Worm (Caenorhabditis elegans) whole organism, L1 larva: Measurements from ENCODE around the gene zim-3.

Source experiments
- C04F5.9 ChIP-seq: sonication (generic microtip); optimal IDR thresholded peaks from 2 replicates; lab custom pipeline; 2016; ENCODE audit warnings: missing genetic modification characterization, missing compliant biosample characterization
- C16A3.4 ChIP-seq: fragments of 150-350 bp; optimal IDR thresholded peaks from 2 replicates; lab custom pipeline; 2014; ENCODE audit warnings: missing biosample characterization, missing genetic modification characterization
- C34B4.2 ChIP-seq: sonication (generic microtip); optimal IDR thresholded peaks from 2 replicates; lab custom pipeline; 2017; ENCODE audit warnings: mild to moderate bottlenecking, missing genetic modification characterization, missing compliant biosample characterization
- F16B12.6 ChIP-seq: fragments of 150-350 bp; optimal IDR thresholded peaks from 2 replicates; lab custom pipeline; 2014; ENCODE audit warnings: missing biosample characterization, missing genetic modification characterization
- Y116A8C.19 ChIP-seq: sonication (generic microtip); optimal IDR thresholded peaks from 2 replicates; lab custom pipeline; 2016; ENCODE audit warnings: missing compliant biosample characterization, missing genetic modification characterization, borderline replicate concordance
- alr-1 ChIP-seq: fragments of 200-800 bp; sonication (Bioruptor generic); optimal IDR thresholded peaks from 2 replicates; lab custom pipeline; 2018; ENCODE audit warnings: borderline replicate concordance, mild to moderate bottlenecking, missing genetic modification characterization, missing compliant biosample characterization
- ama-1 ChIP-seq: fragments of 150-350 bp; optimal IDR thresholded peaks from 2 replicates; lab custom pipeline; 2014
- ceh-82 ChIP-seq, 3 experiments: fragments of 150-350 bp in 1 of 3; sonication (generic microtip) in 2 of 3; optimal IDR thresholded peaks; 2 replicates each; lab custom pipeline; 2014 to 2017; ENCODE audit warnings: missing biosample characterization in 3 of 3, missing genetic modification characterization in 3 of 3
- dpl-1 ChIP-seq, 3 experiments: fragments of 150-350 bp in 2 of 3; sonication (generic microtip) in 1 of 3; optimal IDR thresholded peaks; 2 replicates each; lab custom pipeline; 2014 to 2017; ENCODE audit warnings: missing biosample characterization in 3 of 3, missing genetic modification characterization in 3 of 3, missing genetic modification reagents in 3 of 3
- efl-1 ChIP-seq, 4 experiments: fragments of 150-350 bp; optimal IDR thresholded peaks in 3 of 4; peaks in 1 of 4; 1 replicate in 1 of 4; 2 replicates in 3 of 4; lab custom pipeline; 2014; ENCODE audit warnings: missing biosample characterization in 2 of 4, missing genetic modification characterization in 2 of 4, missing genetic modification reagents in 2 of 4
- egl-13 ChIP-seq: sonication (generic microtip); optimal IDR thresholded peaks from 2 replicates; lab custom pipeline; 2016; ENCODE audit warnings: missing genotype, missing genetic modification reagents, missing genetic modification characterization, missing compliant biosample characterization
- elt-2 ChIP-seq: sonication (generic microtip); optimal IDR thresholded peaks from 2 replicates; lab custom pipeline; 2016; ENCODE audit warnings: missing genetic modification characterization, mild to moderate bottlenecking, inconsistent platforms, missing compliant biosample characterization, missing genetic modification reagents
- elt-3 ChIP-seq, 6 experiments: fragments of 150-350 bp in 1 of 6; sonication (generic microtip); optimal IDR thresholded peaks; 2 replicates each; lab custom pipeline; 2017 to 2018; ENCODE audit warnings: missing biosample characterization in 6 of 6, missing genetic modification characterization in 6 of 6, inconsistent platforms in 1 of 6
- grh-1 ChIP-seq: fragments of 200-800 bp; sonication (Bioruptor generic); IDR thresholded peaks from 2 replicates; pipeline ENCODE4 v1.3.6; 2022; ENCODE audit warnings: missing genetic modification reagents, missing genetic modification characterization, missing compliant biosample characterization
- lin-13 ChIP-seq: fragments of 150-350 bp; optimal IDR thresholded peaks from 2 replicates; lab custom pipeline; 2014; ENCODE audit warnings: missing biosample characterization, missing genetic modification reagents, missing genetic modification characterization
- lin-15B ChIP-seq: fragments of 150-350 bp; sonication (generic microtip); optimal IDR thresholded peaks from 3 replicates; lab custom pipeline; 2014; ENCODE audit warnings: missing biosample characterization, missing genetic modification characterization
- mab-9 ChIP-seq: fragments of 200-800 bp; sonication (Bioruptor generic); IDR thresholded peaks from 2 replicates; pipeline ENCODE4 v1.3.6; 2022; ENCODE audit warnings: missing genetic modification reagents, missing genetic modification characterization, missing compliant biosample characterization
- mep-1 ChIP-seq: fragments of 150-350 bp; optimal IDR thresholded peaks from 2 replicates; lab custom pipeline; 2014; ENCODE audit warnings: missing biosample characterization, missing genetic modification characterization
- nhr-237 ChIP-seq: fragments of 150-350 bp; optimal IDR thresholded peaks from 2 replicates; lab custom pipeline; 2014; ENCODE audit warnings: missing biosample characterization, missing genetic modification characterization
- nhr-76 ChIP-seq: sonication (generic microtip); optimal IDR thresholded peaks from 2 replicates; lab custom pipeline; 2017; ENCODE audit warnings: missing biosample characterization, missing genetic modification characterization
- nhr-77 ChIP-seq: fragments of 150-350 bp; optimal IDR thresholded peaks from 2 replicates; lab custom pipeline; 2014; ENCODE audit warnings: missing biosample characterization, missing genetic modification characterization
- nhr-84 ChIP-seq: sonication (generic microtip); optimal IDR thresholded peaks from 2 replicates; lab custom pipeline; 2017; ENCODE audit warnings: missing biosample characterization, missing genetic modification characterization
- nhr-85 ChIP-seq: sonication (generic microtip); peaks from one replicate; lab custom pipeline; 2016; ENCODE audit warnings: missing genetic modification characterization, inconsistent platforms, missing compliant biosample characterization
- nhr-90 ChIP-seq: sonication (generic microtip); optimal IDR thresholded peaks from 2 replicates; lab custom pipeline; 2016; ENCODE audit warnings: mild to moderate bottlenecking, missing genetic modification characterization, missing compliant biosample characterization; ENCODE audit not compliant: poor library complexity
- pag-3 ChIP-seq: sonication (generic microtip); optimal IDR thresholded peaks from 2 replicates; lab custom pipeline; 2017; ENCODE audit warnings: missing genetic modification characterization, mild to moderate bottlenecking, missing compliant biosample characterization, antibody characterized with exemption, borderline replicate concordance; ENCODE audit not compliant: insufficient read depth
- pqm-1 ChIP-seq: sonication (generic microtip); optimal IDR thresholded peaks from 3 replicates; lab custom pipeline; 2017; ENCODE audit warnings: missing biosample characterization, missing genetic modification characterization
- rnt-1 ChIP-seq: sonication (generic microtip); optimal IDR thresholded peaks from 2 replicates; lab custom pipeline; 2016; ENCODE audit warnings: mild to moderate bottlenecking, missing genetic modification characterization, moderate library complexity, missing compliant biosample characterization
- snpc-4 ChIP-seq: fragments of 150-350 bp; optimal IDR thresholded peaks from 2 replicates; lab custom pipeline; 2014; ENCODE audit warnings: missing biosample characterization, missing genetic modification characterization
- sox-4 ChIP-seq: sonication (generic microtip); optimal IDR thresholded peaks from 2 replicates; lab custom pipeline; 2016; ENCODE audit warnings: missing genetic modification characterization, missing compliant biosample characterization
- swsn-7 ChIP-seq: sonication (generic microtip); optimal IDR thresholded peaks from 2 replicates; lab custom pipeline; 2016; ENCODE audit warnings: missing genetic modification characterization, missing compliant biosample characterization
- tbx-2 ChIP-seq: sonication (generic microtip); optimal IDR thresholded peaks from 2 replicates; lab custom pipeline; 2016; ENCODE audit warnings: missing genetic modification characterization, missing compliant biosample characterization
- tlp-1 ChIP-seq: fragments of 150-350 bp; optimal IDR thresholded peaks from 2 replicates; lab custom pipeline; 2014; ENCODE audit warnings: missing biosample characterization, missing genetic modification characterization
- unc-86 ChIP-seq: sonication (generic microtip); optimal IDR thresholded peaks from 2 replicates; lab custom pipeline; 2016; ENCODE audit warnings: missing genetic modification characterization, missing compliant biosample characterization
- ztf-4 ChIP-seq: fragments of 150-350 bp; optimal IDR thresholded peaks from 2 replicates; lab custom pipeline; 2014; ENCODE audit warnings: missing biosample characterization, missing genetic modification characterization

Gene zim-3

ce11 chrIV:10538584-10538983, 19.9 kb upstream of the zim-3 start, which contains the start of gene T07G12.4:
Gene T07G12.4 (minus strand): TSS chrIV:10538684.
- no peak for TF ChIP-seq C16A3.4 (tag; lab: Kevin White, UChicago)

DNA sequence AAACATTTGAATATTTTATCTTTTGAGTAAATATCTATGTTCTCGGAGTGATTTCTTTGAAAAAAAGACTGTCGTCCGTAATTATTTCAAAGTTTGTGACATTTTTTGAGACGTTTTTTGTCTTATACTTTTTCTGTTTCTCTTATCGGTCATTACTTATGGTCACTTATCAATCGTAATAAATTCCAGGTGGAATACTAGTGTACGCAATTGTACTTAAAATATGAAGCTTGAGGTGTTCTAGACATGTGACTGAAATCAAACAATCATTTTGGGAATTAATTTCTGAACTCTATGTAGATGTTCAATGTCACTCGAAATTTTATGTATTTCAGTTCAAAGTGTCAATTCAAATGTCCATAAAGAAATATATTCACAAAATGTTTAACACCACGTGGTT, 16.2 kb upstream of the zim-3 start:
- TF ChIP-seq snpc-4 (tag; lab: Kevin White, UChicago) (no peak), pag-3 (tag; lab: Kevin White, UChicago) (no peak), elt-3 (tag; optimal IDR thresholded peaks at IDR 0.05; lab: Kevin White, UChicago) (no peak), nhr-90 (tag; lab: Kevin White, UChicago) (no peak), nhr-77 (no peak), nhr-84 (tag; lab: Kevin White, UChicago) (no peak), tbx-2 (no peak), lin-15B (tag; lab: Kevin White, UChicago) (no peak), elt-2 (tag; lab: Kevin White, UChicago) (peak; percentile 52)

DNA sequence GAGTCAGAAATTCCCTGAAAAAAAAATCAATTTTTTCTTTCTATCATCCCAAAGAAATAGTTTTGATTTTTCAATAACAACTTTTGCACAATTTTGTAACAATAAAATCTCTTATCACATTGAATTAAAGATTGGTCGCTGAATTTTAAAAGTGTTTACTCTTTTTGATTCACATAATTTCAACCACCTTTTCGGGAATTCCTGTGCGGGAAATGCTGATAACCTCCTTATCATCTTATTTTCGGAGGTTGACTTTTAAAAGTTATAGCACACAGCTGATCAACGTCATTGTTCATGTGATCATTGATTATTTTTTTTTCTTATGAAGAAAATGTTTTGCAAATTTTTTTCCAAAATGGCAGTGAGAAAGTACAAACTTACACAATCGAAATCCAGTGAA, 15.2 kb upstream of the zim-3 start:
- TF ChIP-seq nhr-90 (tag; lab: Kevin White, UChicago) (peak; percentile 38), alr-1 (tag; lab: Kevin White, UChicago) (no peak), unc-86 (tag; lab: Kevin White, UChicago) (no peak), ama-1 (lab: Kevin White, UChicago) (no peak), Y116A8C.19 (tag; lab: Kevin White, UChicago) (no peak), egl-13 (tag; lab: Kevin White, UChicago) (no peak), ceh-82 (tag; optimal IDR thresholded peaks at IDR 0.05; lab: Kevin White, UChicago) (no peak), tbx-2 (no peak), rnt-1 (tag; lab: Kevin White, UChicago) (no peak), efl-1 (optimal IDR thresholded peaks at IDR 0.05; lab: Kevin White, UChicago) (no peak), efl-1 (GFP tag; optimal IDR thresholded peaks at IDR 0.05 in 1 of 2; lab: Kevin White, UChicago) (no peak), C16A3.4 (tag; lab: Kevin White, UChicago) (no peak), dpl-1 (GFP tag; optimal IDR thresholded peaks at IDR 0.05; lab: Kevin White, UChicago) (no peak), elt-2 (tag; lab: Kevin White, UChicago) (peak; percentile 95), sox-4 (tag; lab: Kevin White, UChicago) (no peak), swsn-7 (tag; lab: Kevin White, UChicago) (no peak), nhr-76 (tag; lab: Kevin White, UChicago) (no peak), tlp-1 (peak; percentile 12), C04F5.9 (no peak), mep-1 (no peak), nhr-85 (tag; lab: Kevin White, UChicago) (no peak), ztf-4 (tag; lab: Kevin White, UChicago) (no peak), grh-1 (GFP tag; lab: Robert Waterston, UW) (no peak), F16B12.6 (tag; lab: Kevin White, UChicago) (no peak), C34B4.2 (tag; lab: Kevin White, UChicago) (no peak), pqm-1 (peak; percentile 70)

DNA sequence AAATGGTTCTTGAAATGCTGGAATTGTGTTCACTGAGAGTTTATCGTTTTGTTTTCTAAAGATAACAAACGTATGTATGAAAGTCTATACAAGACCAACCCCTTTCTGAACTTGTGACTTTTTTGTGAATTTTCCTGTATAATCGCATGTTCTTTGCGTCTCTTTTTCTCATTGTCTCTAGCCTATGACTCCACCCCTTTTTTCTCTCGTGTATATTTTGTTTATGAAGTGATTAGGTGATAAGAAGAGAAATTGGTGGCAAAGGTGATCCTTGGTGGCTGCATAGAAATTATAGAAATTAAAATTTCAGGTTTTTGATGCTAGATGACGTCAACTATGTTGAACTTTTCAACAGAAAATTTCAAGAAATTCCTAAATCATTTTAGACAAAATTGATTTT, 13.5 kb upstream of the zim-3 start, which contains the start of gene T07G12.5:
T07G12.5 (minus strand) TSS at position 101 of the 400 bp plus-strand sequence.
- TF ChIP-seq elt-2 (tag; lab: Kevin White, UChicago) (peak; percentile 47), lin-13 (GFP tag; lab: Kevin White, UChicago) (no peak)

DNA sequence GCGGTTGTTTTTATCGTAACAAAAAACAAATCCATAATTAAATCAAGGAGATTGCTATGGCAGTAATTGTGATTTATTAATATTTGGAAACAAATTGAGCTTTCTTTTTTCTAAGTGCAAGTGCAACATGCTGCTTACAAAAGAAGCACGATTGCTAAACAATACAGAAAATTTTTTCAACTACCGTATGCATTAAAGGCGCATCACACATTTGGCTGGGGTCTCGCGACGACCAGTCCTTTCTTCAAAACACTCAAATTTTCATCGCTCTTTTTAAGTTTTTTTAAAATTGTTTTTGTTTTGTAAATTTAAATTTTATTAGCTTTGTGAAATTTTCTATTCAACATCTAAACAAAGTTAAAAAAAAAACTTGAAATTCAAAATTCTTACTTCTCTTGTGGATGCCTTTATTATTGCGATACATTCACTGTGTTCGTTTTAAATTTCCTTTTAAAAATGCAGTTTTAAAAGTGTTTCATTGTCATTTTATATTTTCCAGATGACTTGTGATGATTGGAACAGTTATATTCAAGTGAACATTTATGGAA, 11.9 kb upstream of the zim-3 start, which contains the start of gene zim-1:
zim-1 (plus strand) TSS at position 498 of the 548 bp plus-strand sequence.
- TF ChIP-seq mab-9 (no peak), nhr-237 (tag; lab: Kevin White, UChicago) (no peak)
